Fruit fly (Drosophila melanogaster) whole organism, embryonic: ENCODE data around the gene CG32720.

Experiments used
- Atf6 ChIP-seq: fragments of 200-800 bp; sonication (Bioruptor generic); IDR thresholded peaks from 2 replicates; pipeline ENCODE4 v1.3.6; 2022; ENCODE audit warnings: missing biosample characterization, missing genetic modification characterization
- CG10431 ChIP-seq: fragments of 200-800 bp; sonication (Bioruptor generic); optimal IDR thresholded peaks from 3 replicates; lab custom pipeline; 2018; ENCODE audit warnings: missing biosample characterization, mild to moderate bottlenecking, missing genetic modification characterization
- CG11247 ChIP-seq: fragments of 200-800 bp; sonication (Bioruptor generic); IDR thresholded peaks from 2 replicates; pipeline ENCODE4 v1.3.6; 2022; ENCODE audit warnings: missing biosample characterization, missing genetic modification characterization
- CG11456 ChIP-seq: fragments of 200-800 bp; sonication (Bioruptor generic); IDR thresholded peaks from 3 replicates; pipeline ENCODE4 v1.3.6; 2022; ENCODE audit warnings: missing biosample characterization, missing genetic modification characterization
- CG11696 ChIP-seq: fragments of 200-800 bp; sonication (Bioruptor generic); IDR thresholded peaks from 2 replicates; pipeline ENCODE4 v1.3.6; 2022; ENCODE audit warnings: missing biosample characterization, missing genetic modification characterization
- CG12942 ChIP-seq: fragments of 200-800 bp; sonication (Bioruptor generic); optimal IDR thresholded peaks from 3 replicates; lab custom pipeline; 2016; ENCODE audit warnings: missing biosample characterization, missing genetic modification characterization
- CG13296 ChIP-seq: fragments of 200-800 bp; sonication (Bioruptor generic); optimal IDR thresholded peaks from 3 replicates; lab custom pipeline; 2018; ENCODE audit warnings: missing biosample characterization, mild to moderate bottlenecking, missing genetic modification characterization
- CG13775 ChIP-seq: fragments of 200-800 bp; sonication (Bioruptor generic); optimal IDR thresholded peaks from 3 replicates; lab custom pipeline; 2017; ENCODE audit warnings: missing biosample characterization, mild to moderate bottlenecking, missing genetic modification characterization
- CG15269 ChIP-seq: fragments of 200-800 bp; sonication (Bioruptor generic); optimal IDR thresholded peaks from 2 replicates; lab custom pipeline; 2018; ENCODE audit warnings: missing biosample characterization, mild to moderate bottlenecking, missing genetic modification characterization, moderate library complexity
- CG1647 ChIP-seq: fragments of 200-800 bp; sonication (Bioruptor generic); optimal IDR thresholded peaks from 3 replicates; lab custom pipeline; 2016; ENCODE audit warnings: missing biosample characterization, missing genetic modification characterization
- CG2678 ChIP-seq: fragments of 200-800 bp; sonication (Bioruptor generic); optimal IDR thresholded peaks from 3 replicates; lab custom pipeline; 2019; ENCODE audit warnings: missing biosample characterization, mild to moderate bottlenecking, missing genetic modification characterization, moderate library complexity
- CG2712 ChIP-seq: fragments of 200-800 bp; optimal IDR thresholded peaks from 3 replicates; lab custom pipeline; 2019; ENCODE audit warnings: missing biosample characterization, mild to moderate bottlenecking, missing genetic modification characterization, moderate library complexity
- CG30431 ChIP-seq: fragments of 200-800 bp; sonication (Bioruptor generic); optimal IDR thresholded peaks from 2 replicates; lab custom pipeline; 2017; ENCODE audit warnings: missing biosample characterization, missing genetic modification characterization
- CG31224 ChIP-seq: fragments of 200-800 bp; sonication (Bioruptor generic); IDR thresholded peaks from 2 replicates; pipeline ENCODE4 v1.3.6; 2022; ENCODE audit warnings: missing biosample characterization, missing genetic modification characterization
- CG31388 ChIP-seq: fragments of 200-800 bp; sonication (Bioruptor generic); optimal IDR thresholded peaks from 2 replicates; lab custom pipeline; 2016; ENCODE audit warnings: missing biosample characterization, missing genetic modification characterization
- CG3838 ChIP-seq: fragments of 200-800 bp; sonication (Bioruptor generic); optimal IDR thresholded peaks from 3 replicates; lab custom pipeline; 2016; ENCODE audit warnings: missing biosample characterization, missing genetic modification characterization
- CG3847 ChIP-seq: fragments of 200-800 bp; sonication (Bioruptor generic); IDR thresholded peaks from 2 replicates; pipeline ENCODE4 v1.3.6; 2022; ENCODE audit warnings: missing biosample characterization, missing genetic modification characterization
- CG5953 ChIP-seq: fragments of 200-800 bp; sonication (Bioruptor generic); IDR thresholded peaks from 2 replicates; pipeline ENCODE4 v1.3.6; 2022; ENCODE audit warnings: missing biosample characterization, missing genetic modification characterization
- CG6175 ChIP-seq: fragments of 200-800 bp; sonication (Bioruptor generic); IDR thresholded peaks from 3 replicates; pipeline ENCODE4 v1.3.6; 2022; ENCODE audit warnings: missing biosample characterization, missing genetic modification characterization
- CG6854 ChIP-seq: fragments of 200-800 bp; sonication (Bioruptor generic); optimal IDR thresholded peaks from 3 replicates; lab custom pipeline; 2017; ENCODE audit warnings: missing biosample characterization, mild to moderate bottlenecking, missing genetic modification characterization
- CG8281 ChIP-seq: fragments of 200-800 bp; sonication (Bioruptor generic); optimal IDR thresholded peaks from 2 replicates; lab custom pipeline; 2018; ENCODE audit warnings: missing biosample characterization, mild to moderate bottlenecking, missing genetic modification characterization, moderate library complexity
- CG8765 ChIP-seq: fragments of 200-800 bp; sonication (Bioruptor generic); IDR thresholded peaks from 2 replicates; pipeline ENCODE4 v1.3.6; 2022; ENCODE audit warnings: missing biosample characterization, missing genetic modification characterization
- E2f1 ChIP-seq: fragments of 200-800 bp; sonication (Bioruptor generic); IDR thresholded peaks from 2 replicates; pipeline ENCODE4 v1.3.6; 2022; ENCODE audit warnings: missing biosample characterization, missing genetic modification characterization
- Ets97D ChIP-seq: fragments of 200-800 bp; sonication (Bioruptor generic); optimal IDR thresholded peaks from 3 replicates; lab custom pipeline; 2016; ENCODE audit warnings: missing biosample characterization, missing genetic modification characterization
- HLH3B ChIP-seq: fragments of 200-800 bp; sonication (Bioruptor generic); IDR thresholded peaks from 2 replicates; pipeline ENCODE4 v1.3.6; 2022; ENCODE audit warnings: missing biosample characterization, missing genetic modification characterization
- HLHmδ ChIP-seq: fragments of 200-800 bp; sonication (Bioruptor generic); optimal IDR thresholded peaks from 2 replicates; lab custom pipeline; 2018; ENCODE audit warnings: missing biosample characterization, mild to moderate bottlenecking, missing genetic modification characterization, moderate library complexity
- HmgD ChIP-seq: fragments of 200-800 bp; sonication (Bioruptor generic); optimal IDR thresholded peaks from 3 replicates; lab custom pipeline; 2016; ENCODE audit warnings: missing biosample characterization, missing genetic modification characterization
- HmgZ ChIP-seq: fragments of 200-800 bp; sonication (Bioruptor generic); optimal IDR thresholded peaks from 2 replicates; lab custom pipeline; 2018; ENCODE audit warnings: missing biosample characterization, mild to moderate bottlenecking, missing genetic modification characterization
- Lim3 ChIP-seq: fragments of 200-800 bp; sonication (Bioruptor generic); IDR thresholded peaks from 2 replicates; pipeline ENCODE4 v1.3.6; 2022; ENCODE audit warnings: missing biosample characterization, missing genetic modification characterization
- MESR4 ChIP-seq: fragments of 200-800 bp; sonication (Bioruptor generic); optimal IDR thresholded peaks from 2 replicates; lab custom pipeline; 2018; ENCODE audit warnings: missing biosample characterization, mild to moderate bottlenecking, missing genetic modification characterization, moderate library complexity
- Myb ChIP-seq: fragments of 200-800 bp; sonication (Bioruptor generic); optimal IDR thresholded peaks from 2 replicates; lab custom pipeline; 2016; ENCODE audit warnings: missing biosample characterization, missing genetic modification characterization
- Sox102F ChIP-seq: fragments of 200-800 bp; sonication (Bioruptor generic); optimal IDR thresholded peaks from 2 replicates; lab custom pipeline; 2018; ENCODE audit warnings: missing biosample characterization, mild to moderate bottlenecking, missing genetic modification characterization, moderate library complexity
- Sry-δ ChIP-seq: fragments of 200-800 bp; sonication (Bioruptor generic); optimal IDR thresholded peaks from 2 replicates; lab custom pipeline; 2016; ENCODE audit warnings: missing biosample characterization, missing genetic modification characterization
- TFAM ChIP-seq: fragments of 200-800 bp; sonication (Bioruptor generic); optimal IDR thresholded peaks from 2 replicates; lab custom pipeline; 2017; ENCODE audit warnings: missing biosample characterization, missing genetic modification characterization, inconsistent platforms
- YL-1 ChIP-seq: fragments of 200-800 bp; sonication (Bioruptor generic); optimal IDR thresholded peaks from 3 replicates; lab custom pipeline; 2017; ENCODE audit warnings: missing biosample characterization, mild to moderate bottlenecking, missing genetic modification characterization
- crol ChIP-seq: fragments of 200-800 bp; sonication (Bioruptor generic); IDR thresholded peaks from 2 replicates; pipeline ENCODE4 v1.3.6; 2022; ENCODE audit warnings: missing biosample characterization, missing genetic modification characterization
- danr ChIP-seq: fragments of 200-800 bp; sonication (Bioruptor generic); IDR thresholded peaks from 2 replicates; pipeline ENCODE4 v1.3.6; 2022; ENCODE audit warnings: missing biosample characterization, missing genetic modification characterization
- dati ChIP-seq: fragments of 200-800 bp; sonication (Bioruptor generic); IDR thresholded peaks from 2 replicates; pipeline ENCODE4 v1.3.6; 2022; ENCODE audit warnings: missing biosample characterization, missing genetic modification characterization
- fd64A ChIP-seq: fragments of 200-800 bp; sonication (Bioruptor generic); optimal IDR thresholded peaks from 3 replicates; lab custom pipeline; 2018; ENCODE audit warnings: missing biosample characterization, mild to moderate bottlenecking, missing genetic modification characterization
- hbn ChIP-seq: fragments of 200-800 bp; sonication (Bioruptor generic); IDR thresholded peaks from 2 replicates; pipeline ENCODE4 v1.3.6; 2022; ENCODE audit warnings: missing biosample characterization, missing genetic modification characterization; ENCODE audit not compliant: partially characterized antibody
- lab ChIP-seq: fragments of 200-800 bp; sonication (Bioruptor generic); optimal IDR thresholded peaks from 3 replicates; lab custom pipeline; 2017; ENCODE audit warnings: missing biosample characterization, missing genetic modification characterization, mild to moderate bottlenecking, moderate library complexity, missing genetic modification reagents
- lbe ChIP-seq: fragments of 200-800 bp; sonication (Bioruptor generic); optimal IDR thresholded peaks from 2 replicates; lab custom pipeline; 2016; ENCODE audit warnings: missing biosample characterization, mild to moderate bottlenecking, missing genetic modification characterization
- lola ChIP-seq, 3 experiments: fragments of >200 bp in 2 of 3; fragments of 200-800 bp in 1 of 3; sonication (Bioruptor generic) in 1 of 3; optimal IDR thresholded peaks; 2 replicates each; lab custom pipeline; 2017 to 2019; ENCODE audit warnings: missing biosample characterization in 3 of 3, missing genetic modification characterization in 3 of 3, mild to moderate bottlenecking in 1 of 3, moderate library complexity in 1 of 3
- p53 ChIP-seq: fragments of 200-800 bp; sonication (Bioruptor generic); optimal IDR thresholded peaks from 2 replicates; lab custom pipeline; 2016; ENCODE audit warnings: missing biosample characterization, missing genetic modification characterization
- prd ChIP-seq, 3 experiments: fragments of >200 bp in 2 of 3; fragments of 200-800 bp in 1 of 3; sonication (Bioruptor generic) in 1 of 3; optimal IDR thresholded peaks in 2 of 3; IDR thresholded peaks in 1 of 3; 2 replicates in 2 of 3; 3 replicates in 1 of 3; pipeline versions ENCODE4 v1.3.6 to Lab custom; 2017 to 2022; ENCODE audit warnings: missing biosample characterization in 1 of 3, missing genetic modification characterization in 1 of 3
- pros ChIP-seq: fragments of 200-800 bp; sonication (Bioruptor generic); optimal IDR thresholded peaks from 3 replicates; lab custom pipeline; 2019; ENCODE audit warnings: missing biosample characterization, mild to moderate bottlenecking, missing genetic modification characterization, moderate library complexity
- shn ChIP-seq: fragments of 200-800 bp; sonication (Bioruptor generic); optimal IDR thresholded peaks from 3 replicates; lab custom pipeline; 2016; ENCODE audit warnings: missing biosample characterization, missing genetic modification characterization
- sima ChIP-seq: fragments of 200-800 bp; sonication (Bioruptor generic); optimal IDR thresholded peaks from 2 replicates; lab custom pipeline; 2016; ENCODE audit warnings: missing biosample characterization, missing genetic modification characterization
- so ChIP-seq: fragments of 200-800 bp; sonication (Bioruptor generic); IDR thresholded peaks from 3 replicates; pipeline ENCODE4 v1.3.6; 2022; ENCODE audit warnings: missing biosample characterization, missing genetic modification characterization
- yki ChIP-seq: fragments of >200 bp; optimal IDR thresholded peaks from 3 replicates; lab custom pipeline; 2018
- z ChIP-seq: fragments of 200-800 bp; sonication (Bioruptor generic); IDR thresholded peaks from 3 replicates; pipeline ENCODE4 v1.3.6; 2022; ENCODE audit warnings: missing biosample characterization, missing genetic modification characterization
- zen2 ChIP-seq: fragments of 200-800 bp; sonication (Bioruptor generic); IDR thresholded peaks from 3 replicates; pipeline ENCODE4 v1.3.6; 2022; ENCODE audit warnings: missing biosample characterization, missing genetic modification characterization; ENCODE audit not compliant: partially characterized antibody

Gene CG32720

dm6 chrX:7488254-7488653 is 48.5 kb downstream of the CG32720 start (continued):
- TF ChIP-seq danr (GFP tag; lab: Robert Waterston, UW): no peak
- no peak for TF ChIP-seq CG3838
- no peak for TF ChIP-seq E2f1 (GFP tag; lab: Robert Waterston, UW)
- no peak for TF ChIP-seq z (GFP tag; lab: Robert Waterston, UW)
- peak; percentile 54 for TF ChIP-seq CG2678 (tag; lab: Kevin White, UChicago)
- TF ChIP-seq yki (lab: Kevin White, UChicago): no peak
- no peak for TF ChIP-seq CG6175
- TF ChIP-seq CG12942 (GFP tag; lab: Kevin White, UChicago): no peak
- TF ChIP-seq CG10431 (GFP tag; lab: Kevin White, UChicago): no peak
- TF ChIP-seq lbe (GFP tag; lab: Kevin White, UChicago): no peak
- TF ChIP-seq prd (optimal IDR thresholded peaks at IDR 0.05; lab: Kevin White, UChicago): no peak
- peak; percentile 46; the same call in 2 of the 3 replicates for TF ChIP-seq prd (GFP tag; IDR thresholded peaks at IDR 0.05; lab: Robert Waterston, UW)
- TF ChIP-seq HmgZ (tag; lab: Kevin White, UChicago): no peak
- no peak for TF ChIP-seq CG11696 (GFP tag; lab: Robert Waterston, UW)
- no peak for TF ChIP-seq sima
- TF ChIP-seq dati (GFP tag; lab: Robert Waterston, UW): no peak
- TF ChIP-seq CG11247 (GFP tag; lab: Robert Waterston, UW): peak; percentile 31; the same call in 1 of the 2 replicates
- TF ChIP-seq CG8765: 0 out of 2 replicates have a peak, but pooled peaks have one; percentile 19
- no peak for TF ChIP-seq CG30431 (GFP tag; lab: Kevin White, UChicago)
- no peak for TF ChIP-seq CG1647 (GFP tag; lab: Kevin White, UChicago)
- TF ChIP-seq CG31388 (GFP tag; lab: Kevin White, UChicago): no peak
- TF ChIP-seq Sox102F (GFP tag; lab: Kevin White, UChicago): peak; percentile 38
- peak; percentile 51 for TF ChIP-seq lab
- TF ChIP-seq YL-1: no peak
- peak; percentile 36 for TF ChIP-seq CG2712 (tag; lab: Kevin White, UChicago)
- TF ChIP-seq pros (GFP tag; lab: Kevin White, UChicago): no peak
- TF ChIP-seq lola (GFP tag; optimal IDR thresholded peaks at IDR 0.05; lab: Kevin White, UChicago): no peak
- TF ChIP-seq CG3847 (GFP tag; lab: Robert Waterston, UW): 0 out of 2 replicates have a peak, but pooled peaks have one; percentile 5
- no peak for TF ChIP-seq hbn (GFP tag; lab: Robert Waterston, UW)
- TF ChIP-seq HmgD (GFP tag; lab: Kevin White, UChicago): no peak
- TF ChIP-seq CG6854 (GFP tag; lab: Kevin White, UChicago): no peak
- TF ChIP-seq p53 (GFP tag; lab: Kevin White, UChicago): no peak
- no peak for TF ChIP-seq Myb (GFP tag; lab: Kevin White, UChicago)
- TF ChIP-seq zen2: no peak
- TF ChIP-seq CG8281 (tag; lab: Kevin White, UChicago): no peak
- no peak for TF ChIP-seq CG11456 (GFP tag; lab: Robert Waterston, UW)
- no peak for TF ChIP-seq TFAM (GFP tag; lab: Kevin White, UChicago)
- no peak for TF ChIP-seq HLHmδ (GFP tag; lab: Kevin White, UChicago)
- no peak for TF ChIP-seq so (GFP tag; lab: Robert Waterston, UW)
- TF ChIP-seq Ets97D (GFP tag; lab: Kevin White, UChicago): no peak
- TF ChIP-seq Lim3: no peak
- no peak for TF ChIP-seq CG31224 (GFP tag; lab: Robert Waterston, UW)
- TF ChIP-seq CG13775 (GFP tag; lab: Kevin White, UChicago): no peak
- TF ChIP-seq Sry-δ (GFP tag; lab: Kevin White, UChicago): no peak
- no peak for TF ChIP-seq shn (GFP tag; lab: Kevin White, UChicago)
- TF ChIP-seq CG5953 (GFP tag; lab: Robert Waterston, UW): no peak
- no peak for TF ChIP-seq crol (GFP tag; lab: Robert Waterston, UW)
- TF ChIP-seq MESR4: no peak
- no peak for TF ChIP-seq Atf6 (GFP tag; lab: Robert Waterston, UW)
- peak; percentile 6; the same call in 1 of the 2 replicates for TF ChIP-seq HLH3B
- TF ChIP-seq fd64A (GFP tag; lab: Kevin White, UChicago): no peak
- peak; percentile 36 for TF ChIP-seq CG15269 (tag; lab: Kevin White, UChicago)
- TF ChIP-seq CG13296 (GFP tag; lab: Kevin White, UChicago): no peak
